Comparison of ENCODE assay signal across 3 fruit fly cellular contexts in the genomic region with DNA sequence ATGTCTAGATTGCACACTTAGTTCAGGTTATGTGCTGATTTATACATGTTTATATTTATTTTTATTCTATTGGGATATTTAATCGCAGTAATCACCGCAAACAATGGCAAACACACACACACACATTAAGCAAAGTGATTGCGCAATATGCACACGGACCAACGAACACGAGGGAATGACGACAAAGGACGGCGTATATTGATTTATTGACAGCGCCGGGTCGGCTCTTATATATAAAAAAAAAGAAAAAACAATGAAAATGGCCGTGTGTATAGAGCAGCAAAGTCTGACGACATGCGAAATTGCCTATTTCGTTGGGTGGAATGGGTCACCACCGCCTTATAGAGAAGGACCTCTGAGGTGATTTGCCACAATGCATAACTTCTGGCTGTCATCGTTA.
TF ChIP-seq lines count a peak whose summit lies in the region.

No protein-coding gene starts in this region.

- no peak for TF ChIP-seq CTCF in whole organism, embryonic (GFP tag; optimal IDR thresholded peaks at IDR 0.05; lab: Kevin White, UChicago)

TF ChIP-seq in whole organism, adult, 20 proteins besides CTCF, POLR2A, EP300 and RAD21:
- TF ChIP-seq CG1620 (GFP tag; optimal IDR thresholded peaks at IDR 0.05; lab: Kevin White, UChicago) (no peak), CG11617 (GFP tag; optimal IDR thresholded peaks at IDR 0.05; lab: Kevin White, UChicago) (no peak), kay (GFP tag; lab: Kevin White, UChicago; ENCODE audit: borderline replicate concordance) (peak; percentile 66), CG12768 (GFP tag; optimal IDR thresholded peaks at IDR 0.05; lab: Kevin White, UChicago) (no peak)

TF ChIP-seq in whole organism, embryonic, 481 proteins besides CTCF, POLR2A, EP300 and RAD21:
- peak; percentile 33 for TF ChIP-seq abd-A (tag; optimal IDR thresholded peaks at IDR 0.05; lab: Kevin White, UChicago)
- no peak for TF ChIP-seq Bgb (GFP tag; IDR thresholded peaks at IDR 0.05; lab: Robert Waterston, UW; ENCODE audit: partially characterized antibody)
- peak; percentile 89 for TF ChIP-seq onecut (GFP tag; IDR thresholded peaks at IDR 0.05; lab: Robert Waterston, UW)

TF ChIP-seq in whole organism, prepupa, 60 proteins besides CTCF, POLR2A, EP300 and RAD21:
- no peak for TF ChIP-seq Met (GFP tag; optimal IDR thresholded peaks at IDR 0.05; lab: Kevin White, UChicago)
- no peak for TF ChIP-seq CG31627 (GFP tag; optimal IDR thresholded peaks at IDR 0.05; lab: Kevin White, UChicago)
- TF ChIP-seq CG6163 (GFP tag; IDR thresholded peaks at IDR 0.05; lab: Robert Waterston, UW), result no peak
- TF ChIP-seq CG3032 (tag; optimal IDR thresholded peaks at IDR 0.05; lab: Kevin White, UChicago), result no peak
- TF ChIP-seq CG11294 (GFP tag; IDR thresholded peaks at IDR 0.05; lab: Robert Waterston, UW), result no peak
- peak; percentile 28 for TF ChIP-seq svp (GFP tag; lab: Kevin White, UChicago)
